Fruit fly (Drosophila melanogaster) whole organism, prepupa: ENCODE measurements around the gene CG42481.

ENCODE experiments used
- CG10631 ChIP-seq: fragments of 200-800 bp; sonication (Bioruptor generic); optimal IDR thresholded peaks from 2 replicates; lab custom pipeline; 2016; ENCODE audit warnings: missing biosample characterization, missing genetic modification characterization
- CG11294 ChIP-seq: fragments of 200-800 bp; sonication (Bioruptor generic); IDR thresholded peaks from 2 replicates; pipeline ENCODE4 v1.3.6; 2022; ENCODE audit warnings: missing biosample characterization, missing genetic modification characterization
- CG11762 ChIP-seq: fragments of 200-800 bp; sonication (Bioruptor generic); optimal IDR thresholded peaks from 3 replicates; lab custom pipeline; 2016; ENCODE audit warnings: missing biosample characterization, missing genetic modification characterization; ENCODE audit not compliant: insufficient read depth
- CG11902 ChIP-seq: fragments of 200-800 bp; sonication (Bioruptor generic); optimal IDR thresholded peaks from 3 replicates; lab custom pipeline; 2016; ENCODE audit warnings: missing biosample characterization, missing genetic modification characterization
- CG1621 ChIP-seq: fragments of 200-800 bp; sonication (Bioruptor generic); optimal IDR thresholded peaks from 3 replicates; lab custom pipeline; 2018; ENCODE audit warnings: missing biosample characterization, mild to moderate bottlenecking, missing genetic modification characterization
- CG16779 ChIP-seq: fragments of 200-800 bp; sonication (Bioruptor generic); optimal IDR thresholded peaks from 3 replicates; lab custom pipeline; 2017; ENCODE audit warnings: missing biosample characterization, mild to moderate bottlenecking, missing genetic modification characterization
- CG3032 ChIP-seq: fragments of 200-800 bp; optimal IDR thresholded peaks from 2 replicates; lab custom pipeline; 2019; ENCODE audit warnings: missing biosample characterization, mild to moderate bottlenecking, missing genetic modification characterization, moderate library complexity
- CG32006 ChIP-seq: fragments of 200-800 bp; sonication (Bioruptor generic); optimal IDR thresholded peaks from 3 replicates; lab custom pipeline; 2017; ENCODE audit warnings: missing biosample characterization, mild to moderate bottlenecking, missing genetic modification characterization
- CG34406 ChIP-seq: fragments of 200-800 bp; sonication (Bioruptor generic); optimal IDR thresholded peaks from 3 replicates; lab custom pipeline; 2016; ENCODE audit warnings: missing biosample characterization, missing genetic modification characterization
- CG4318 ChIP-seq: fragments of 200-800 bp; sonication (Bioruptor generic); optimal IDR thresholded peaks from 3 replicates; lab custom pipeline; 2017; ENCODE audit warnings: missing biosample characterization, mild to moderate bottlenecking, missing genetic modification characterization
- CG6276 ChIP-seq: fragments of 200-800 bp; sonication (Bioruptor generic); optimal IDR thresholded peaks from 2 replicates; lab custom pipeline; 2017; ENCODE audit warnings: missing biosample characterization, mild to moderate bottlenecking, missing genetic modification characterization
- CG6792 ChIP-seq: fragments of 200-800 bp; sonication (Bioruptor generic); optimal IDR thresholded peaks from 3 replicates; lab custom pipeline; 2016; ENCODE audit warnings: missing biosample characterization, missing genetic modification characterization
- CG6808 ChIP-seq: fragments of 200-800 bp; sonication (Bioruptor generic); optimal IDR thresholded peaks from 3 replicates; lab custom pipeline; 2017; ENCODE audit warnings: missing biosample characterization, missing genetic modification characterization, mild to moderate bottlenecking, moderate library complexity, missing genetic modification reagents
- CG8119 ChIP-seq: fragments of 200-800 bp; sonication (Bioruptor generic); IDR thresholded peaks from 3 replicates; pipeline ENCODE4 v1.3.6; 2022; ENCODE audit warnings: missing biosample characterization, missing genetic modification characterization
- CG8632 ChIP-seq: fragments of 200-800 bp; sonication (Bioruptor generic); optimal IDR thresholded peaks from 3 replicates; lab custom pipeline; 2016; ENCODE audit warnings: missing biosample characterization, missing genetic modification characterization
- Eip78C ChIP-seq: fragments of 200-800 bp; sonication (Bioruptor generic); peaks from one replicate; lab custom pipeline; 2016; ENCODE audit warnings: missing biosample characterization, missing genetic modification characterization
- Eip93F ChIP-seq: fragments of 200-800 bp; sonication (Bioruptor generic); optimal IDR thresholded peaks from 2 replicates; lab custom pipeline; 2016; ENCODE audit warnings: missing biosample characterization, mild to moderate bottlenecking, missing genetic modification characterization
- Ets21C ChIP-seq: fragments of 200-800 bp; sonication (Bioruptor generic); optimal IDR thresholded peaks from 3 replicates; lab custom pipeline; 2016; ENCODE audit warnings: missing biosample characterization, missing genetic modification characterization
- Ets96B ChIP-seq: fragments of 200-800 bp; optimal IDR thresholded peaks from 2 replicates; lab custom pipeline; 2019; ENCODE audit warnings: missing biosample characterization, mild to moderate bottlenecking, missing genetic modification characterization, moderate library complexity
- Gug ChIP-seq: fragments of 200-800 bp; sonication (Bioruptor generic); IDR thresholded peaks from 2 replicates; pipeline ENCODE4 v1.3.6; 2022; ENCODE audit warnings: missing biosample characterization, missing genetic modification characterization
- Hr38 ChIP-seq: sonication (Bioruptor generic); optimal IDR thresholded peaks from 2 replicates; lab custom pipeline; 2016; ENCODE audit warnings: missing biosample characterization, missing genetic modification characterization
- Hr39 ChIP-seq: fragments of 200-800 bp; sonication (Bioruptor generic); optimal IDR thresholded peaks from 2 replicates; lab custom pipeline; 2016; ENCODE audit warnings: missing biosample characterization, missing genetic modification characterization
- Hr4 ChIP-seq: fragments of 200-800 bp; sonication (Bioruptor generic); optimal IDR thresholded peaks from 3 replicates; lab custom pipeline; 2016; ENCODE audit warnings: missing biosample characterization, missing genetic modification characterization
- OdsH ChIP-seq: fragments of 200-800 bp; sonication (Bioruptor generic); optimal IDR thresholded peaks from 3 replicates; lab custom pipeline; 2016; ENCODE audit warnings: missing biosample characterization, missing genetic modification characterization
- Sox102F ChIP-seq: fragments of 200-800 bp; sonication (Bioruptor generic); optimal IDR thresholded peaks from 2 replicates; lab custom pipeline; 2016; ENCODE audit warnings: missing biosample characterization, mild to moderate bottlenecking, missing genetic modification characterization
- Sox15 ChIP-seq: fragments of 200-800 bp; sonication (Bioruptor generic); optimal IDR thresholded peaks from 3 replicates; lab custom pipeline; 2016; ENCODE audit warnings: missing biosample characterization, missing genetic modification characterization
- achi ChIP-seq: fragments of 200-800 bp; sonication (Bioruptor generic); optimal IDR thresholded peaks from 3 replicates; lab custom pipeline; 2016; ENCODE audit warnings: missing biosample characterization, missing genetic modification characterization
- acj6 ChIP-seq: fragments of 200-800 bp; sonication (Bioruptor generic); optimal IDR thresholded peaks from 3 replicates; lab custom pipeline; 2016; ENCODE audit warnings: missing biosample characterization, missing genetic modification characterization
- cyc ChIP-seq: fragments of 200-800 bp; sonication (Bioruptor generic); optimal IDR thresholded peaks from 3 replicates; lab custom pipeline; 2016; ENCODE audit warnings: missing biosample characterization, missing genetic modification characterization
- dac ChIP-seq: fragments of 200-800 bp; sonication (Bioruptor generic); optimal IDR thresholded peaks from 2 replicates; lab custom pipeline; 2017; ENCODE audit warnings: missing biosample characterization, mild to moderate bottlenecking, missing genetic modification characterization
- eg ChIP-seq: fragments of 200-800 bp; sonication (Bioruptor generic); IDR thresholded peaks from 3 replicates; pipeline ENCODE4 v1.3.6; 2022; ENCODE audit warnings: missing biosample characterization, missing genetic modification characterization
- fd85E ChIP-seq: fragments of 200-800 bp; sonication (Bioruptor generic); optimal IDR thresholded peaks from 3 replicates; lab custom pipeline; 2016; ENCODE audit warnings: missing biosample characterization, missing genetic modification characterization
- net ChIP-seq: fragments of 200-800 bp; sonication (Bioruptor generic); optimal IDR thresholded peaks from 3 replicates; lab custom pipeline; 2016; ENCODE audit warnings: missing biosample characterization, missing genetic modification characterization
- pdm3 ChIP-seq: fragments of 200-800 bp; sonication (Bioruptor generic); optimal IDR thresholded peaks from 3 replicates; lab custom pipeline; 2016; ENCODE audit warnings: missing biosample characterization, missing genetic modification characterization
- spab ChIP-seq: fragments of 200-800 bp; sonication (Bioruptor generic); optimal IDR thresholded peaks from 2 replicates; lab custom pipeline; 2017; ENCODE audit warnings: missing biosample characterization, mild to moderate bottlenecking, missing genetic modification characterization, missing genetic modification reagents
- ss ChIP-seq, 2 experiments: fragments of 200-800 bp; sonication (Bioruptor generic); optimal IDR thresholded peaks; 2 replicates in 1 of 2; 3 replicates in 1 of 2; lab custom pipeline; 2017 to 2018; ENCODE audit warnings: mild to moderate bottlenecking in 2 of 2, missing biosample characterization in 2 of 2, missing genetic modification characterization in 2 of 2, moderate library complexity in 1 of 2
- svp ChIP-seq: fragments of 200-800 bp; sonication (Bioruptor generic); peaks from one replicate; lab custom pipeline; 2016; ENCODE audit warnings: missing biosample characterization, missing genetic modification characterization
- topi ChIP-seq: fragments of 200-800 bp; sonication (Bioruptor generic); optimal IDR thresholded peaks from 3 replicates; lab custom pipeline; 2016; ENCODE audit warnings: missing biosample characterization, missing genetic modification characterization
- vri ChIP-seq: fragments of 200-800 bp; sonication (Bioruptor generic); optimal IDR thresholded peaks from 3 replicates; lab custom pipeline; 2016; ENCODE audit warnings: missing biosample characterization, mild to moderate bottlenecking, missing genetic modification characterization

Gene CG42481

dm6 chr3L:13298923-13299322 is at the start of gene CG42481:
TSS of gene CG42481 (minus strand) at chr3L:13299023.
- TF ChIP-seq CG11902 (no peak), CG11762 (GFP tag; lab: Kevin White, UChicago) (no peak), topi (GFP tag; lab: Kevin White, UChicago) (no peak), Sox15 (no peak), CG11294 (GFP tag; lab: Robert Waterston, UW) (no peak), CG4318 (GFP tag; lab: Kevin White, UChicago) (no peak), ss (GFP tag; optimal IDR thresholded peaks at IDR 0.05; lab: Kevin White, UChicago) (no peak), eg (GFP tag; lab: Robert Waterston, UW) (no peak), CG16779 (tag; lab: Kevin White, UChicago) (no peak), Hr39 (no peak), Ets21C (GFP tag; lab: Kevin White, UChicago) (no peak), cyc (GFP tag; lab: Kevin White, UChicago) (no peak)

dm6 chr3L:13328835-13329234 is 30.0 kb upstream of the CG42481 start, which contains the start of gene CG14113:
TSS of gene CG14113 (plus strand) at chr3L:13329135.
- peak; percentile 4 for TF ChIP-seq svp (GFP tag; lab: Kevin White, UChicago)
- TF ChIP-seq Ets96B (tag; lab: Kevin White, UChicago) = no peak
- no peak for TF ChIP-seq CG1621 (tag; lab: Kevin White, UChicago)
- no peak for TF ChIP-seq CG10631 (GFP tag; lab: Kevin White, UChicago)
- no peak for TF ChIP-seq Gug (GFP tag; lab: Robert Waterston, UW)
- TF ChIP-seq, all 60 proteins: peak for 1

- TF ChIP-seq CG3032 (tag; lab: Kevin White, UChicago) (no peak), Ets21C (GFP tag; lab: Kevin White, UChicago) (no peak), CG6792 (no peak), eg (GFP tag; lab: Robert Waterston, UW) (no peak), Gug (GFP tag; lab: Robert Waterston, UW) (no peak), Hr4 (GFP tag; lab: Kevin White, UChicago) (no peak), CG1621 (tag; lab: Kevin White, UChicago) (no peak), Eip78C (no peak), achi (no peak)
These were observed 13.4 kb upstream of the CG42481 start for dm6 chr3L:13312250-13312649.

dm6 chr3L:13301787-13302186 is 3.0 kb upstream of the CG42481 start:
- TF ChIP-seq net (GFP tag; lab: Kevin White, UChicago) (no peak), Hr38 (GFP tag; lab: Kevin White, UChicago) (no peak), Eip93F (GFP tag; lab: Kevin White, UChicago) (no peak), pdm3 (GFP tag; lab: Kevin White, UChicago) (no peak), Ets21C (GFP tag; lab: Kevin White, UChicago) (no peak), achi (no peak)
- TF ChIP-seq, all 60 proteins: peak for 0

- no peak for TF ChIP-seq dac (GFP tag; lab: Kevin White, UChicago)
- TF ChIP-seq CG10631 (GFP tag; lab: Kevin White, UChicago) = no peak
- no peak for TF ChIP-seq CG11294 (GFP tag; lab: Robert Waterston, UW)
- TF ChIP-seq fd85E = no peak
- TF ChIP-seq net (GFP tag; lab: Kevin White, UChicago) = no peak
- no peak for TF ChIP-seq CG3032 (tag; lab: Kevin White, UChicago)
- TF ChIP-seq CG6276 (GFP tag; lab: Kevin White, UChicago) = no peak
- TF ChIP-seq OdsH (GFP tag; lab: Kevin White, UChicago) = no peak
- TF ChIP-seq Hr4 (GFP tag; lab: Kevin White, UChicago) = no peak
These were observed 2.5 kb upstream of the CG42481 start, which contains the start of gene SP for dm6 chr3L:13301335-13301734. TSS of gene SP (plus strand) at chr3L:13301635.

- TF ChIP-seq CG34406 (GFP tag; lab: Kevin White, UChicago) = no peak
- no peak for TF ChIP-seq spab (GFP tag; lab: Kevin White, UChicago)
- TF ChIP-seq OdsH (GFP tag; lab: Kevin White, UChicago) = no peak
- no peak for TF ChIP-seq CG8119
- TF ChIP-seq net (GFP tag; lab: Kevin White, UChicago) = no peak
- no peak for TF ChIP-seq ss (GFP tag; optimal IDR thresholded peaks at IDR 0.05; lab: Kevin White, UChicago)
- no peak for TF ChIP-seq Ets21C (GFP tag; lab: Kevin White, UChicago)
- TF ChIP-seq vri (GFP tag; lab: Kevin White, UChicago) = no peak
- no peak for TF ChIP-seq Hr4 (GFP tag; lab: Kevin White, UChicago)
- TF ChIP-seq CG32006 (GFP tag; lab: Kevin White, UChicago) = no peak
- TF ChIP-seq Sox102F = no peak
- TF ChIP-seq CG6808 (GFP tag; lab: Kevin White, UChicago) = no peak
- no peak for TF ChIP-seq dac (GFP tag; lab: Kevin White, UChicago)
- TF ChIP-seq CG8632 (GFP tag; lab: Kevin White, UChicago) = no peak
- TF ChIP-seq acj6 (GFP tag; lab: Kevin White, UChicago) = no peak
- no peak for TF ChIP-seq CG4318 (GFP tag; lab: Kevin White, UChicago)
These were observed 1.2 kb upstream of the CG42481 start, which contains the start of gene CG43147 for dm6 chr3L:13300052-13300451. TSS of gene CG43147 (minus strand) at chr3L:13300152.
